Fruit fly (Drosophila melanogaster): ENCODE measurements around the gene CG32579.

DNA sequence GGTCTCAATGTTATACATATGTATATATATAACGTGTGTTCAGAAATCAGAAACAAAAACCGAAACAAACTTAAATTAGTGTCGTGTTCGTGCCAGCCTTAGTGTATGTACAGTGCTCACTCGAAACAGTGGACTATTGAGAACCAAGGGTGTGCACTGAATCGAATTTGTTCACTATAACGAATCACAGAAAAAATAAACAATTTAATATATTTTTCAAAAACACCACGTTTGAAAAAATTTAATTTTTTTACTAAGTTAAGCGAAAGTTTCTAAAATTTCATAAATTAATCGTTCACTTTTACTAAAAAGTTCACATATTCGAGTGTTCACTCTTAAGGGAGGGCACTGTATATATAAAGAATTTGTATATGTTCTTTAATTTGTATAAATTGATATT, 37.9 kb upstream of the CG32579 start:
- no peak for TF ChIP-seq CG8478 (optimal IDR thresholded peaks at IDR 0.05)
- TF ChIP-seq CTCF (optimal IDR thresholded peaks at IDR 0.05) = no peak

Data from S2 (cell line).